Worm (Caenorhabditis elegans) whole organism, midembryonic: ENCODE results near the gene E04F6.9.

ENCODE experiments used
- T22C8.4 ChIP-seq: fragments of 200-800 bp; sonication (Bioruptor generic); IDR thresholded peaks from 2 replicates; pipeline ENCODE4 v1.3.6; 2022; ENCODE audit warnings: missing genetic modification characterization, missing compliant biosample characterization
- cog-1 ChIP-seq: sonication (generic microtip); optimal IDR thresholded peaks from 2 replicates; lab custom pipeline; 2016; ENCODE audit warnings: missing genetic modification characterization, missing compliant biosample characterization
- flt-1 ChIP-seq: fragments of 200-800 bp; sonication (Bioruptor generic); IDR thresholded peaks from 2 replicates; pipeline ENCODE4 v1.3.6; 2022; ENCODE audit warnings: missing genetic modification characterization, missing compliant biosample characterization
- klf-2 ChIP-seq: fragments of 200-800 bp; sonication (Bioruptor generic); conservative IDR thresholded peaks from 2 replicates; pipeline ENCODE4 v1.3.6; 2022; ENCODE audit warnings: missing genetic modification reagents, missing genetic modification characterization, missing compliant biosample characterization
- med-1 ChIP-seq: sonication (generic microtip); optimal IDR thresholded peaks from 2 replicates; lab custom pipeline; 2017; ENCODE audit warnings: missing genetic modification characterization, mild to moderate bottlenecking, missing compliant biosample characterization, antibody characterized with exemption, missing genetic modification reagents; ENCODE audit not compliant: insufficient read depth
- ref-1 ChIP-seq: fragments of 200-800 bp; sonication (Bioruptor generic); conservative IDR thresholded peaks from 2 replicates; pipeline ENCODE4 v1.3.6; 2022; ENCODE audit warnings: missing genetic modification reagents, missing genetic modification characterization, missing compliant biosample characterization
- tab-1 ChIP-seq: fragments of 200-800 bp; sonication (Bioruptor generic); IDR thresholded peaks from 2 replicates; pipeline ENCODE4 v1.3.6; 2022; ENCODE audit warnings: missing genetic modification characterization, missing compliant biosample characterization
- ztf-23 ChIP-seq: fragments of 200-800 bp; sonication (Bioruptor generic); IDR thresholded peaks from 2 replicates; pipeline ENCODE4 v1.3.6; 2022; ENCODE audit warnings: missing genetic modification reagents, missing genetic modification characterization, missing compliant biosample characterization
- ztf-29 ChIP-seq: fragments of 200-800 bp; sonication (Bioruptor generic); IDR thresholded peaks from 2 replicates; pipeline ENCODE4 v1.3.6; 2022; ENCODE audit warnings: missing genetic modification reagents, missing genetic modification characterization, missing compliant biosample characterization

- TF ChIP-seq ztf-29 (GFP tag; lab: Robert Waterston, UW) (no peak), cog-1 (tag; lab: Kevin White, UChicago) (no peak), flt-1 (GFP tag; lab: Robert Waterston, UW) (no peak), klf-2 (GFP tag; lab: Robert Waterston, UW) (no peak), ref-1 (no peak), T22C8.4 (GFP tag; lab: Robert Waterston, UW) (no peak), tab-1 (GFP tag; lab: Robert Waterston, UW) (no peak), ztf-23 (GFP tag; lab: Robert Waterston, UW) (no peak), med-1 (GFP tag; lab: Kevin White, UChicago) (no peak)
These were observed 15.9 kb downstream of the E04F6.9 start, which contains the start of gene maoc-1 for ce11 chrII:7196040-7196439.
